Fruit fly (Drosophila melanogaster): ENCODE measurements around the gene SoxN.

- TF ChIP-seq pan (optimal IDR thresholded peaks at IDR 0.05) (no peak), Dll (optimal IDR thresholded peaks at IDR 0.05) (no peak)
These were observed 26.8 kb downstream of the SoxN start for dm6 chr2L:8852235-8852634.

All from whole organism.